Fruit fly (Drosophila melanogaster): ENCODE results near the gene CalpC.

The CalpC gene

DNA sequence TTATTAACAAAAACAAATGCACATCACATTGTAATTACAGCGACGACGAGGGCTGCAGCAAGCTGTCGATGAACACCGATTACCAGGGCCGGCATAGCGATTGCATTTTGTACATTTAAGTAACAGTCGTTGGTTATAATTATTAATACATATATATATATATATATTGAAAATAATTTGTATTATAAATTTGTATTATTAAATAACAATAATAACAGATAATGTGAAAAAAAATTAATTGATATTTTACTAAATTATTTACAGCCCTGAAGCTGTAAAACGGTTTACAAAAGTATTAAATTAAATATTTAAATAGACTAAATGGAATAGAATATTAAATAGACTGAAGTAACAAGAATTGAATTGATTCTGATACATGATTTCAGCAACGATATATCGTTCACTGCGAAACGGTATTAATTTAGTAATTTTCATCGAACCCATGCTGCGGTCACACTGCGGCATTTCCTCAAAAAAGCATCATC lies 49.7 kb upstream of the CalpC start, which contains the start of the genes kat80 and Prosalpha4 (continued):
- TF ChIP-seq caup (GFP tag; optimal IDR thresholded peaks at IDR 0.05; ENCODE audit: severe bottlenecking), result peak; percentile 20
- TF ChIP-seq Neu2 (GFP tag; optimal IDR thresholded peaks at IDR 0.05; ENCODE audit: borderline replicate concordance), result no peak
- no peak for TF ChIP-seq danr (GFP tag; IDR thresholded peaks at IDR 0.05)
- TF ChIP-seq CG9609 (GFP tag; optimal IDR thresholded peaks at IDR 0.05), result no peak
- TF ChIP-seq HLH4C (GFP tag; IDR thresholded peaks at IDR 0.05; ENCODE audit: partially characterized antibody), result peak; percentile 33; the same call in 1 of the 3 replicates
- TF ChIP-seq CG6791 (GFP tag; IDR thresholded peaks at IDR 0.05; ENCODE audit: partially characterized antibody), result peak; percentile 42; the same call in 2 of the 3 replicates
- peak; percentile 37 for TF ChIP-seq phol (tag; optimal IDR thresholded peaks at IDR 0.05)
- TF ChIP-seq CG11560 (tag; IDR thresholded peaks at IDR 0.05), result no peak
- no peak for TF ChIP-seq CG4854 (GFP tag; optimal IDR thresholded peaks at IDR 0.05)
- no peak for TF ChIP-seq CG4820 (GFP tag; optimal IDR thresholded peaks at IDR 0.05)
- TF ChIP-seq CG15269 (tag; optimal IDR thresholded peaks at IDR 0.05), result peak; percentile 40
- peak; percentile 29 for TF ChIP-seq D19A (tag; optimal IDR thresholded peaks at IDR 0.05)
- no peak for TF ChIP-seq CG31388 (GFP tag; optimal IDR thresholded peaks at IDR 0.05)
- TF ChIP-seq Bdp1 (GFP tag; optimal IDR thresholded peaks at IDR 0.05), result no peak
- no peak for TF ChIP-seq CG12155 (GFP tag; optimal IDR thresholded peaks at IDR 0.05)
- TF ChIP-seq NC2α (GFP tag; optimal IDR thresholded peaks at IDR 0.05), result no peak
- TF ChIP-seq CG2678 (tag; optimal IDR thresholded peaks at IDR 0.05), result peak; percentile 55
- TF ChIP-seq CG10147 (GFP tag; optimal IDR thresholded peaks at IDR 0.05), result peak; percentile 35
- no peak for TF ChIP-seq grn (GFP tag; optimal IDR thresholded peaks at IDR 0.05)
- TF ChIP-seq sob (GFP tag; IDR thresholded peaks at IDR 0.05), result peak; percentile 42; the same call in 1 of the 2 replicates
- no peak for TF ChIP-seq Sox102F (GFP tag; optimal IDR thresholded peaks at IDR 0.05)
- no peak for TF ChIP-seq Taf1 (GFP tag; IDR thresholded peaks at IDR 0.05)
- peak; percentile 58; the same call in 1 of the 2 replicates for TF ChIP-seq CG32532 (GFP tag; IDR thresholded peaks at IDR 0.05)
- no peak for TF ChIP-seq Sin3A (optimal IDR thresholded peaks at IDR 0.05)
- TF ChIP-seq Hsf (GFP tag; optimal IDR thresholded peaks at IDR 0.05), result no peak
- no peak for TF ChIP-seq CG11247 (GFP tag; IDR thresholded peaks at IDR 0.05)
- peak; percentile 69 for TF ChIP-seq unc-4 (GFP tag; IDR thresholded peaks at IDR 0.05; ENCODE audit: partially characterized antibody)
- TF ChIP-seq Stat92E (GFP tag; optimal IDR thresholded peaks at IDR 0.05), result no peak
- TF ChIP-seq sd (tag; optimal IDR thresholded peaks at IDR 0.05), result peak; percentile 37
- TF ChIP-seq H2.0 (GFP tag; IDR thresholded peaks at IDR 0.05), result no peak
- no peak for TF ChIP-seq ash1 (GFP tag; optimal IDR thresholded peaks at IDR 0.05)
- TF ChIP-seq Myb (GFP tag; optimal IDR thresholded peaks at IDR 0.05), result no peak
- TF ChIP-seq bsh (GFP tag; optimal IDR thresholded peaks at IDR 0.05), result peak in 1 of 2 experiments; percentile 28
- no peak for TF ChIP-seq D19B (GFP tag; optimal IDR thresholded peaks at IDR 0.05)
- TF ChIP-seq CG34224 (GFP tag; IDR thresholded peaks at IDR 0.05; ENCODE audit: partially characterized antibody), result peak; percentile 55
- TF ChIP-seq CG9727 (GFP tag; optimal IDR thresholded peaks at IDR 0.05), result peak; percentile 76
- no peak for TF ChIP-seq Atf6 (GFP tag; IDR thresholded peaks at IDR 0.05)
- TF ChIP-seq CG12942 (GFP tag; optimal IDR thresholded peaks at IDR 0.05), result peak; percentile 7
- TF ChIP-seq Hr51 (GFP tag; optimal IDR thresholded peaks at IDR 0.05), result peak in 1 of 2 experiments; percentile 10
- peak; percentile 51 for TF ChIP-seq lab (GFP tag; optimal IDR thresholded peaks at IDR 0.05)
- peak; percentile 32; the same call in 1 of the 2 replicates for TF ChIP-seq CG14441 (GFP tag; IDR thresholded peaks at IDR 0.05)
- peak; percentile 41 for TF ChIP-seq ind (GFP tag; optimal IDR thresholded peaks at IDR 0.05)
- TF ChIP-seq Gug (GFP tag; IDR thresholded peaks at IDR 0.05), result peak; percentile 35; the same call in 1 of the 4 replicates
- peak; percentile 32; the same call in 1 of the 3 replicates for TF ChIP-seq Aef1 (GFP tag; IDR thresholded peaks at IDR 0.05)
- TF ChIP-seq Xbp1 (GFP tag; optimal IDR thresholded peaks at IDR 0.05), result peak; percentile 31
- peak; percentile 39; the same call in 1 of the 3 replicates for TF ChIP-seq CG7963 (GFP tag; IDR thresholded peaks at IDR 0.05; ENCODE audit: partially characterized antibody)
- TF ChIP-seq D (optimal IDR thresholded peaks at IDR 0.05), result no peak
- no peak for TF ChIP-seq D (GFP tag; optimal IDR thresholded peaks at IDR 0.05)
- no peak for TF ChIP-seq ssp (GFP tag; IDR thresholded peaks at IDR 0.05)
- peak; percentile 58 for TF ChIP-seq Nf-YC (tag; optimal IDR thresholded peaks at IDR 0.05)
